Worm (Caenorhabditis elegans): ENCODE results near the gene Y39G8B.1.
"Not testable (repeated sequence)": the region's sequence is repeated elsewhere in the genome, so short reads cannot be mapped to it uniquely, and the experiment has no call there.

Gene Y39G8B.1

ce11 chrII:14006210-14006609 is 32.6 kb upstream of the Y39G8B.1 start, which contains the start of gene F01D5.6:
TSS of gene F01D5.6 (plus strand) at chrII:14006510.
- no peak for TF ChIP-seq tbx-9 (tag; optimal IDR thresholded peaks at IDR 0.05; ENCODE audit: borderline replicate concordance)
- no peak for TF ChIP-seq dpff-1 (tag; optimal IDR thresholded peaks at IDR 0.05)
- TF ChIP-seq dox-1 (GFP tag; IDR thresholded peaks at IDR 0.05) = no peak
- TF ChIP-seq fkh-3 (tag; optimal IDR thresholded peaks at IDR 0.05) = no peak
- no peak for TF ChIP-seq ceh-40 (GFP tag; IDR thresholded peaks at IDR 0.05)

ce11 chrII:14005183-14005582 is 31.6 kb upstream of the Y39G8B.1 start:
- TF ChIP-seq fkh-3 (tag; optimal IDR thresholded peaks at IDR 0.05) (no peak), hmg-1.2 (GFP tag; IDR thresholded peaks at IDR 0.05) (peak; percentile 62), hrde-1 (tag; optimal IDR thresholded peaks at IDR 0.05; ENCODE audit: borderline replicate concordance) (no peak)

- TF ChIP-seq ceh-58 (GFP tag; IDR thresholded peaks at IDR 0.05) = no peak
- TF ChIP-seq rcor-1 (GFP tag; IDR thresholded peaks at IDR 0.05) = no peak
- no peak for TF ChIP-seq cebp-1 (GFP tag; IDR thresholded peaks at IDR 0.05)
- TF ChIP-seq cebp-1 (tag; optimal IDR thresholded peaks at IDR 0.05) = no peak
- TF ChIP-seq sptf-2 (GFP tag; optimal IDR thresholded peaks at IDR 0.05) = no peak
- TF ChIP-seq F22D6.2 (tag; optimal IDR thresholded peaks at IDR 0.05) = no peak
- no peak for TF ChIP-seq tbx-9 (tag; optimal IDR thresholded peaks at IDR 0.05; ENCODE audit: borderline replicate concordance)
- TF ChIP-seq gei-17 (GFP tag; optimal IDR thresholded peaks at IDR 0.05) = no peak
- TF ChIP-seq ets-4 (GFP tag; optimal IDR thresholded peaks at IDR 0.05) = no peak
Observed at ce11 chrII:14004770-14005169, 31.2 kb upstream of the Y39G8B.1 start.

ce11 chrII:14003821-14004430 is 30.3 kb upstream of the Y39G8B.1 start:
- TF ChIP-seq snpc-1.1 (tag; optimal IDR thresholded peaks at IDR 0.05; ENCODE audit: insufficient read depth) = no peak
- TF ChIP-seq snpc-4 (GFP tag; optimal IDR thresholded peaks at IDR 0.05) = no peak
- TF ChIP-seq snpc-4 (tag; optimal IDR thresholded peaks at IDR 0.05) = peak in 3 of 4 experiments; percentile 74 to 78 (median 76)

- TF ChIP-seq ztf-28 (GFP tag; IDR thresholded peaks at IDR 0.05) (no peak), tlf-1 (GFP tag; optimal IDR thresholded peaks at IDR 0.05) (no peak), D2030.7 (GFP tag; IDR thresholded peaks at IDR 0.05) (no peak), F57A8.1 (GFP tag; optimal IDR thresholded peaks at IDR 0.05) (no peak), snpc-1.3 (tag; optimal IDR thresholded peaks at IDR 0.05; ENCODE audit: insufficient read depth) (no peak), ama-1 (optimal IDR thresholded peaks at IDR 0.05) (no peak), ama-1 (GFP tag; optimal IDR thresholded peaks at IDR 0.05) (no peak)
Observed at ce11 chrII:14002200-14002599, 28.6 kb upstream of the Y39G8B.1 start, which contains the start of gene F01D5.5. TSS of gene F01D5.5 (minus strand) at chrII:14002300.

ce11 chrII:14000044-14000443 is 26.4 kb upstream of the Y39G8B.1 start, which contains the start of gene F01D5.3:
TSS of gene F01D5.3 (minus strand) at chrII:14000144.
- not testable (repeated sequence) for TF ChIP-seq F55B11.4 (tag; optimal IDR thresholded peaks at IDR 0.05; ENCODE audit: borderline replicate concordance, insufficient read depth); lin-40 (tag; optimal IDR thresholded peaks at IDR 0.05); ZK185.1 (tag; optimal IDR thresholded peaks at IDR 0.05; ENCODE audit: poor library complexity, severe bottlenecking)
